Fruit fly (Drosophila melanogaster): ENCODE measurements around the gene mnd.

DNA sequence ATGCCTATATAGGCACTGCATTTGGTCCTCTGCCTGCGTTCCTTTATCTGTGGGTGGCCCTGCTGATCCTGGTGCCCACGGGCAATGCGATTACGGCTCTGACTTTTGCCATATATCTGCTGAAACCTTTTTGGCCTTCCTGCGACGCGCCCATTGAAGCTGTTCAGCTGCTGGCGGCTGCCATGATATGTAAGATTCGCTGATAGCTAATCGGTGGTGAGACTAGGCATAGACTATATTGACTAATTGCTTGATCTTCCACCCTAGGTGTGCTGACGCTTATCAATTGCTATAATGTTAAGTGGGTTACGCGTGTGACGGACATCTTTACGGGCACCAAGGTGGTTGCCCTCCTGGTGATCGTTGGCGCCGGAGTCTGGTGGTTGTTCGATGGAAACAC, 5.0 kb downstream of the mnd start:
- TF ChIP-seq CG8478 (optimal IDR thresholded peaks at IDR 0.05) (no peak), CTCF (optimal IDR thresholded peaks at IDR 0.05) (no peak)

Data from S2 (cell line).